Worm (Caenorhabditis elegans): ENCODE data around the gene slc-17.1.

The slc-17.1 gene

DNA sequence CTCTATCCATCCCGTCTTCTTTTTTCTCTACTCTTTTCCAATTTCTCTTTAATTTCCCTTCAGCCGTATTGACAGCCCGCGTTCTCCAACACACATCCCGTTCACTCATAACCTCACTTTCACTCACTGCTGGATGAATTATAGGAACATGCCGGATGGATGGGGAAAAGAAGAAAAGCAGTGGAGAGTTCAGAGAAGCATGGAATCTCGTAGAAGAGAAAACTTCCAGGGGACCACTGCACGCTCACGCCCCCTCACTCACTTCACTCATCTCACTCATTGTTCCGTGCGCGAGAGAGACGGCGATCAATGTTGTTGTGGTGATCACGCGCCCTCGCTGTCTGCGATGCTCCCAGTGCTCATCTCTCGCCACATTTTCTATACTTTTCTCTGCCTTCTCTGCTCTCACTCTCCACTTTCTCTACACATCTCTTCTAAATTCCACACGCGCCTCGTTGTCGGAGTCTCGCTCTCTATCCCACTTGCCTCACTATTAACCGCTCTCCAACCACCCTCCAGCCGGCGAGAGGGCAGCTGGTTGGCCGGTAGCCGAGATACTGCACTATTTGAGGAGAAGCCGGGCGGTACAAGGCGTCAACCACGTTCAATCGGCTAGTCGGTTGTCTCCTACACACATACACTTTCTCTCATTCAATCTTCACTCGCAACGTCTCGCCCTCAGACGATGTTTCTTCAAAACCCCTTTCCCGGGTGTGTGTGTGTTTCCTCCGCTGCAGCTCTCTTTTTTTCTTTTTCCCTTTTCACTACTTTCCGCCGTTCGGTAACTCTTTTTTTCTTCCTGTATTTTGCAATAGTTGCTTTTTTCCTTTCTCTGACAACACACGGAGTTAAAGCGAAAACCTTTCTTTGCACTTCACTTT, 15.2 kb upstream of the slc-17.1 start:
- TF ChIP-seq nhr-10 (tag; optimal IDR thresholded peaks at IDR 0.05) (no peak), ceh-82 (tag; optimal IDR thresholded peaks at IDR 0.05) (no peak), nhr-12 (tag; optimal IDR thresholded peaks at IDR 0.05) (no peak), lin-39 (tag; optimal IDR thresholded peaks at IDR 0.05) (peak; percentile 57), ceh-16 (tag; optimal IDR thresholded peaks at IDR 0.05) (peak; percentile 58), lin-11 (tag; optimal IDR thresholded peaks at IDR 0.05) (peak; percentile 73), nhr-129 (tag; optimal IDR thresholded peaks at IDR 0.05) (peak; percentile 77), F13H6.1 (tag; optimal IDR thresholded peaks at IDR 0.05) (peak; percentile 98), aly-2 (tag; optimal IDR thresholded peaks at IDR 0.05) (no peak), nhr-6 (tag; optimal IDR thresholded peaks at IDR 0.05) (peak; percentile 77), nhr-237 (tag; optimal IDR thresholded peaks at IDR 0.05) (peak; percentile 1), blmp-1 (tag; optimal IDR thresholded peaks at IDR 0.05; ENCODE audit: insufficient read depth) (peak; percentile 89), peb-1 (tag; optimal IDR thresholded peaks at IDR 0.05) (no peak), sem-4 (tag; optimal IDR thresholded peaks at IDR 0.05) (peak; percentile 88), zag-1 (tag; optimal IDR thresholded peaks at IDR 0.05) (peak; percentile 54), egl-27 (tag; optimal IDR thresholded peaks at IDR 0.05) (peak; percentile 86), ztf-1 (GFP tag; conservative IDR thresholded peaks at IDR 0.05) (no peak), nhr-25 (tag; optimal IDR thresholded peaks at IDR 0.05) (peak; percentile 83), sma-9 (GFP tag; optimal IDR thresholded peaks at IDR 0.05) (peak; percentile 93), sma-9 (tag; optimal IDR thresholded peaks at IDR 0.05) (no peak), alr-1 (tag; optimal IDR thresholded peaks at IDR 0.05) (no peak), Y55F3AM.14 (GFP tag; optimal IDR thresholded peaks at IDR 0.05) (peak; percentile 93), elt-1 (tag; optimal IDR thresholded peaks at IDR 0.05) (no peak), lsy-2 (tag; optimal IDR thresholded peaks at IDR 0.05) (peak; percentile 69 to 77), unc-39 (tag; optimal IDR thresholded peaks at IDR 0.05) (peak; percentile 55), ama-1 (optimal IDR thresholded peaks at IDR 0.05) (peak; percentile 44), fos-1 (tag; optimal IDR thresholded peaks at IDR 0.05) (peak; percentile 53), ztf-4 (tag; optimal IDR thresholded peaks at IDR 0.05) (peak; percentile 68), skn-1 (tag; optimal IDR thresholded peaks at IDR 0.05) (no peak), mab-5 (tag; optimal IDR thresholded peaks at IDR 0.05) (peak; percentile 88), unc-62 (GFP tag; optimal IDR thresholded peaks at IDR 0.05) (peak; percentile 84), lin-13 (GFP tag; optimal IDR thresholded peaks at IDR 0.05) (peak; percentile 66), C34F6.9 (tag; optimal IDR thresholded peaks at IDR 0.05) (peak; percentile 87), dmd-4 (tag; optimal IDR thresholded peaks at IDR 0.05) (no peak), gmeb-1 (tag; optimal IDR thresholded peaks at IDR 0.05) (peak; percentile 54), elt-3 (tag; optimal IDR thresholded peaks at IDR 0.05) (no peak), crh-2 (tag; optimal IDR thresholded peaks at IDR 0.05) (peak; percentile 65), R02D3.7 (tag; optimal IDR thresholded peaks at IDR 0.05) (peak; percentile 14), nhr-23 (tag; optimal IDR thresholded peaks at IDR 0.05) (no peak), nhr-21 (tag; optimal IDR thresholded peaks at IDR 0.05) (peak; percentile 88), unc-55 (GFP tag; optimal IDR thresholded peaks at IDR 0.05) (peak; percentile 84), snpc-4 (tag; optimal IDR thresholded peaks at IDR 0.05) (peak; percentile 41), nhr-11 (tag; optimal IDR thresholded peaks at IDR 0.05) (no peak), sma-3 (GFP tag; optimal IDR thresholded peaks at IDR 0.05) (peak; percentile 87), mbf-1 (tag; optimal IDR thresholded peaks at IDR 0.05) (no peak), ztf-11 (tag; optimal IDR thresholded peaks at IDR 0.05) (no peak), ZK546.5 (tag; optimal IDR thresholded peaks at IDR 0.05) (no peak), nhr-77 (tag; optimal IDR thresholded peaks at IDR 0.05) (peak; percentile 17), mdl-1 (tag; optimal IDR thresholded peaks at IDR 0.05) (peak; percentile 82 to 95)

All from whole organism, L2 larva.